Fruit fly (Drosophila melanogaster): ENCODE measurements around the gene CG42674.

DNA sequence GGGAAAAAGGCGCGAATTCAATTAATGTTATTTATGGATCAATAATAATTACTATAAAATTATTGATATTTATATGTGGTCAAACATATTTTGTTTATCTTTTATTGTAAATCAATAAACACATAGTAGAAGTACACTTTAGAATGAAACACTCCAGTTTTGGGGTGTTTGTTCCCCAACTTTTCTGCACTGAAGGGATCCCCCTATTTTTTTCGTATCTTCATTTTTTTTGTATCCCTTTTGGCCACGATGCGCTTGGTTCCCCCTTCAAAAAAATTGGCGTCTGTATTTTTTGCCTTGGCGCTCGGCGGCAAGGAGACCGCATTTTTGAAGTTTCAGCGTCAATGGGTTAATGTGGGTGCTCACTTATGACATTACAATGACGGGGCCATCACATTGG, 42.6 kb upstream of the CG42674 start, which contains the start of gene Clc:
- TF ChIP-seq Hr39 (GFP tag; optimal IDR thresholded peaks at IDR 0.05), result no peak
- no peak for TF ChIP-seq CG7368 (GFP tag; optimal IDR thresholded peaks at IDR 0.05)
- TF ChIP-seq CG3919 (GFP tag; optimal IDR thresholded peaks at IDR 0.05), result no peak
- no peak for TF ChIP-seq CG11294 (GFP tag; IDR thresholded peaks at IDR 0.05)
- TF ChIP-seq CG3032 (tag; optimal IDR thresholded peaks at IDR 0.05), result no peak
- no peak for TF ChIP-seq OdsH (GFP tag; optimal IDR thresholded peaks at IDR 0.05)

Measured in whole organism, prepupa.